Worm (Caenorhabditis elegans) whole organism, young adult: ENCODE data around the gene aak-1.
A peak's percentile ranks its signal among the peaks of the same experiment; 100 is the strongest.

ENCODE experiments used
- B0035.1 ChIP-seq: sonication (generic microtip); optimal IDR thresholded peaks from 2 replicates; lab custom pipeline; 2016; ENCODE audit warnings: missing genetic modification characterization, mild to moderate bottlenecking, missing compliant biosample characterization, missing genotype, missing genetic modification reagents
- C06A6.2 ChIP-seq: fragments of 200-800 bp; sonication (Bioruptor generic); conservative IDR thresholded peaks from 2 replicates; pipeline ENCODE4 v1.3.6; 2022; ENCODE audit warnings: missing genetic modification characterization, missing compliant biosample characterization
- C17E4.6 ChIP-seq: fragments of 200-800 bp; sonication (Bioruptor generic); IDR thresholded peaks from 2 replicates; pipeline ENCODE4 v1.3.6; 2022; ENCODE audit warnings: missing genetic modification reagents, missing genetic modification characterization, missing compliant biosample characterization
- D2030.7 ChIP-seq: fragments of 200-800 bp; sonication (Bioruptor generic); IDR thresholded peaks from 2 replicates; pipeline ENCODE4 v1.3.6; 2022; ENCODE audit warnings: missing genetic modification reagents, missing genetic modification characterization, missing compliant biosample characterization
- F23B12.7 ChIP-seq: sonication (generic microtip); optimal IDR thresholded peaks from 2 replicates; lab custom pipeline; 2017; ENCODE audit warnings: missing genetic modification characterization, mild to moderate bottlenecking, missing compliant biosample characterization, antibody characterized with exemption, moderate library complexity; ENCODE audit not compliant: insufficient read depth
- F33H1.4 ChIP-seq: fragments of 200-800 bp; sonication (Bioruptor generic); IDR thresholded peaks from 2 replicates; pipeline ENCODE4 v1.3.6; 2022; ENCODE audit warnings: missing genetic modification reagents, missing genetic modification characterization, missing compliant biosample characterization
- F49E8.2 ChIP-seq: sonication (generic microtip); optimal IDR thresholded peaks from 3 replicates; lab custom pipeline; 2017; ENCODE audit warnings: missing genetic modification characterization, mild to moderate bottlenecking, missing compliant biosample characterization, antibody characterized with exemption, moderate library complexity; ENCODE audit not compliant: insufficient read depth
- F52B5.7 ChIP-seq: sonication (generic microtip); optimal IDR thresholded peaks from 2 replicates; lab custom pipeline; 2016; ENCODE audit warnings: mild to moderate bottlenecking, missing genetic modification characterization, missing compliant biosample characterization
- K11D2.4 ChIP-seq: fragments of 200-800 bp; sonication (Bioruptor generic); IDR thresholded peaks from 2 replicates; pipeline ENCODE4 v1.3.6; 2022; ENCODE audit warnings: missing genetic modification reagents, missing genetic modification characterization, missing compliant biosample characterization
- T26A5.8 ChIP-seq: sonication (generic microtip); optimal IDR thresholded peaks from 2 replicates; lab custom pipeline; 2016; ENCODE audit warnings: missing genetic modification characterization, missing compliant biosample characterization
- Y53F4B.3 ChIP-seq: fragments of 200-800 bp; sonication (Bioruptor generic); IDR thresholded peaks from 2 replicates; pipeline ENCODE4 v1.3.6; 2022; ENCODE audit warnings: missing genetic modification reagents, missing genetic modification characterization, missing compliant biosample characterization
- Y67H2A.10 ChIP-seq: fragments of 200-800 bp; sonication (Bioruptor generic); conservative IDR thresholded peaks from 2 replicates; pipeline ENCODE4 v1.3.6; 2022; ENCODE audit warnings: missing genetic modification reagents, missing genetic modification characterization, missing compliant biosample characterization
- Y95B8A.8 ChIP-seq: fragments of 200-800 bp; sonication (Bioruptor generic); IDR thresholded peaks from 2 replicates; pipeline ENCODE4 v1.3.6; 2022; ENCODE audit warnings: missing genetic modification reagents, missing genetic modification characterization, missing compliant biosample characterization
- ama-1 ChIP-seq, 3 experiments: fragments of 150-350 bp in 1 of 3; sonication (generic microtip) in 2 of 3; optimal IDR thresholded peaks; 2 replicates each; lab custom pipeline; 2014 to 2018; ENCODE audit warnings: missing biosample characterization in 2 of 3, missing genetic modification characterization in 2 of 3, missing genetic modification reagents in 2 of 3
- aptf-2 ChIP-seq: fragments of 200-800 bp; sonication (Bioruptor generic); conservative IDR thresholded peaks from 2 replicates; pipeline ENCODE4 v1.3.6; 2022; ENCODE audit warnings: missing genetic modification reagents, missing genetic modification characterization, missing compliant biosample characterization
- aptf-3 ChIP-seq: fragments of 200-800 bp; sonication (Bioruptor generic); IDR thresholded peaks from 2 replicates; pipeline ENCODE4 v1.3.6; 2022; ENCODE audit warnings: missing genetic modification characterization, missing compliant biosample characterization
- athp-1 ChIP-seq: sonication (generic microtip); optimal IDR thresholded peaks from 2 replicates; lab custom pipeline; 2017; ENCODE audit warnings: mild to moderate bottlenecking, missing genetic modification characterization, missing compliant biosample characterization
- cebp-1 ChIP-seq, 2 experiments: fragments of 200-800 bp in 1 of 2; sonication (Bioruptor generic) in 1 of 2; sonication (generic microtip) in 1 of 2; IDR thresholded peaks in 1 of 2; optimal IDR thresholded peaks in 1 of 2; 2 replicates each; pipeline versions ENCODE4 v1.3.6 to Lab custom; 2017 to 2022; ENCODE audit warnings: missing compliant biosample characterization in 2 of 2, missing genetic modification characterization in 2 of 2, mild to moderate bottlenecking in 1 of 2, missing genetic modification reagents in 1 of 2, moderate library complexity in 1 of 2
- ceh-100 ChIP-seq: fragments of 200-800 bp; sonication (Bioruptor generic); IDR thresholded peaks from 2 replicates; pipeline ENCODE4 v1.3.6; 2022; ENCODE audit warnings: missing genetic modification reagents, missing genetic modification characterization, missing compliant biosample characterization
- ceh-58 ChIP-seq: fragments of 200-800 bp; sonication (Bioruptor generic); IDR thresholded peaks from 2 replicates; pipeline ENCODE4 v1.3.6; 2022; ENCODE audit warnings: missing genetic modification characterization, missing compliant biosample characterization
- ceh-79 ChIP-seq: sonication (generic microtip); optimal IDR thresholded peaks from 2 replicates; lab custom pipeline; 2017; ENCODE audit warnings: mild to moderate bottlenecking, missing genetic modification characterization, missing compliant biosample characterization
- ceh-91 ChIP-seq: fragments of 200-800 bp; sonication (Bioruptor generic); IDR thresholded peaks from 2 replicates; pipeline ENCODE4 v1.3.6; 2022; ENCODE audit warnings: missing genetic modification reagents, missing genetic modification characterization, missing compliant biosample characterization
- dpl-1 ChIP-seq: fragments of 150-350 bp; optimal IDR thresholded peaks from 2 replicates; lab custom pipeline; 2014; ENCODE audit warnings: missing biosample characterization, missing genetic modification reagents, missing genetic modification characterization
- hmg-1.2 ChIP-seq: fragments of 200-800 bp; sonication (Bioruptor generic); IDR thresholded peaks from 2 replicates; pipeline ENCODE4 v1.3.6; 2022; ENCODE audit warnings: missing genetic modification reagents, missing genetic modification characterization, missing compliant biosample characterization
- lin-35 ChIP-seq, 3 experiments: fragments of 150-350 bp in 2 of 3; sonication (generic microtip) in 1 of 3; optimal IDR thresholded peaks; 2 replicates each; lab custom pipeline; 2014 to 2018; ENCODE audit warnings: missing biosample characterization in 3 of 3, missing genetic modification characterization in 3 of 3, missing genetic modification reagents in 3 of 3
- lin-54 ChIP-seq: fragments of 200-800 bp; sonication (Bioruptor generic); optimal IDR thresholded peaks from 2 replicates; lab custom pipeline; 2018; ENCODE audit warnings: mild to moderate bottlenecking, missing genetic modification characterization, missing compliant biosample characterization
- lsl-1 ChIP-seq: fragments of 200-800 bp; sonication (Bioruptor generic); optimal IDR thresholded peaks from 2 replicates; lab custom pipeline; 2018; ENCODE audit warnings: mild to moderate bottlenecking, missing genetic modification characterization, moderate library complexity, missing compliant biosample characterization
- madf-6 ChIP-seq: fragments of 200-800 bp; sonication (Bioruptor generic); IDR thresholded peaks from 2 replicates; pipeline ENCODE4 v1.3.6; 2022; ENCODE audit warnings: missing genetic modification reagents, missing genetic modification characterization, missing compliant biosample characterization
- madf-8 ChIP-seq: fragments of 200-800 bp; sonication (Bioruptor generic); conservative IDR thresholded peaks from 2 replicates; pipeline ENCODE4 v1.3.6; 2022; ENCODE audit warnings: missing genetic modification reagents, missing genetic modification characterization, missing compliant biosample characterization
- nfya-2 ChIP-seq: fragments of 200-800 bp; sonication (Bioruptor generic); IDR thresholded peaks from 2 replicates; pipeline ENCODE4 v1.3.6; 2022; ENCODE audit warnings: missing genetic modification reagents, missing genetic modification characterization, missing compliant biosample characterization
- nfyb-1 ChIP-seq: fragments of 200-800 bp; sonication (Bioruptor generic); IDR thresholded peaks from 2 replicates; pipeline ENCODE4 v1.3.6; 2022; ENCODE audit warnings: missing genetic modification reagents, missing genetic modification characterization, missing compliant biosample characterization
- sea-2 ChIP-seq: fragments of 200-800 bp; sonication (Bioruptor generic); IDR thresholded peaks from 2 replicates; pipeline ENCODE4 v1.3.6; 2022; ENCODE audit warnings: missing genetic modification characterization, missing compliant biosample characterization
- snpc-1.1 ChIP-seq: sonication (generic microtip); optimal IDR thresholded peaks from 2 replicates; lab custom pipeline; 2017; ENCODE audit warnings: missing genetic modification characterization, mild to moderate bottlenecking, missing compliant biosample characterization, antibody characterized with exemption, moderate library complexity, missing genotype, missing genetic modification reagents; ENCODE audit not compliant: insufficient read depth
- snpc-1.3 ChIP-seq: sonication (generic microtip); optimal IDR thresholded peaks from 2 replicates; lab custom pipeline; 2017; ENCODE audit warnings: missing genetic modification characterization, mild to moderate bottlenecking, missing compliant biosample characterization, antibody characterized with exemption, moderate library complexity, missing genotype, missing genetic modification reagents; ENCODE audit not compliant: insufficient read depth
- tbp1 ChIP-seq: fragments of 200-800 bp; sonication (Bioruptor generic); optimal IDR thresholded peaks from 2 replicates; lab custom pipeline; 2018; ENCODE audit warnings: mild to moderate bottlenecking, missing genetic modification characterization, missing compliant biosample characterization
- xnd-1 ChIP-seq: sonication (generic microtip); optimal IDR thresholded peaks from 2 replicates; lab custom pipeline; 2016; ENCODE audit warnings: missing genotype, missing genetic modification reagents, missing genetic modification characterization, missing compliant biosample characterization
- ztf-18 ChIP-seq: sonication (generic microtip); optimal IDR thresholded peaks from 2 replicates; lab custom pipeline; 2016; ENCODE audit warnings: missing genotype, mild to moderate bottlenecking, missing genetic modification characterization, missing compliant biosample characterization
- ztf-28 ChIP-seq: fragments of 200-800 bp; sonication (Bioruptor generic); IDR thresholded peaks from 2 replicates; pipeline ENCODE4 v1.3.6; 2022; ENCODE audit warnings: missing genetic modification reagents, missing genetic modification characterization, missing compliant biosample characterization

aak-1 gene

ce11 chrIII:8767889-8768361, 7.0 kb upstream of the aak-1 start, which contains the start of gene mtss-1 (continued):
- TF ChIP-seq lin-35 (GFP tag; optimal IDR thresholded peaks at IDR 0.05; lab: Kevin White, UChicago) (peak in 1 of 3 experiments; percentile 15), aptf-2 (no peak), cebp-1 (GFP tag; IDR thresholded peaks at IDR 0.05; lab: Robert Waterston, UW) (no peak), cebp-1 (tag; optimal IDR thresholded peaks at IDR 0.05; lab: Kevin White, UChicago) (peak; percentile 62), C17E4.6 (GFP tag; lab: Robert Waterston, UW) (no peak), F49E8.2 (tag; lab: Kevin White, UChicago) (peak; percentile 9), snpc-1.3 (tag; lab: Kevin White, UChicago) (peak; percentile 84), nfyb-1 (GFP tag; lab: Robert Waterston, UW) (peak; percentile 51; the same call in 1 of the 2 replicates), ceh-79 (tag; lab: Kevin White, UChicago) (no peak), F23B12.7 (tag; lab: Kevin White, UChicago) (peak; percentile 36), B0035.1 (tag; lab: Kevin White, UChicago) (no peak), Y67H2A.10 (GFP tag; lab: Robert Waterston, UW) (no peak), ama-1 (optimal IDR thresholded peaks at IDR 0.05; lab: Kevin White, UChicago) (no peak), ama-1 (GFP tag; optimal IDR thresholded peaks at IDR 0.05; lab: Kevin White, UChicago) (no peak), Y95B8A.8 (GFP tag; lab: Robert Waterston, UW) (no peak), ceh-58 (no peak), lin-54 (GFP tag; lab: Kevin White, UChicago) (peak; percentile 30), C06A6.2 (GFP tag; lab: Robert Waterston, UW) (no peak), F33H1.4 (peak; percentile 56), F52B5.7 (no peak), T26A5.8 (tag; lab: Kevin White, UChicago) (no peak), athp-1 (tag; lab: Kevin White, UChicago) (no peak), ztf-18 (tag; lab: Kevin White, UChicago) (peak; percentile 61)

DNA sequence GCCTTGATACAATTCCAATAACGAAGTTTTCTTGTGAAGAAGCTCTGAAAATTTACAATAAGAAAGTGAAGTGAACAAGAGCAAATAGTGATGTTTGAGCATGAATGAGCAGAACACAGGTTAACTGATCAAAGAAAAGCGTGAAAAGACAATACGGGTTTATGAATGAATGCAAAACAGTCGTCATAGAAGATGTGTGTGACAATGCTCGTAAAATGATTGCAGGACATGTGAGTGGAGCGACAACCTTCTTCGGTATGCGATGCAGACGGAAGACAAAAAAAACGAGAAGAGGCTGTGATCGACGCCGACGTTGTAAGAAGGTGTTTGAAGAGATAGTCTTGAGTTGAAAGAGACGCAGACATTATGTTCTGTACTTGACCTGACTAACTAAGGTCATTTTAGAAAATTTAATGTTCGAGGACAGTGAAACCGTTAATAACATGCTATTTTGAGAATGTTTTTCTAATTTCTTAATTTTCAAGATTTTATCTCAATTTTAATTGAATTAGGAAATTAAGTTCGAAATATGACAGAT, 6.5 kb upstream of the aak-1 start, which contains the start of gene mig-22:
Gene mig-22 (minus strand): TSS at position 51 of the 538 bp plus-strand sequence.
- no peak for TF ChIP-seq sea-2
- peak; percentile 70; the same call in 1 of the 2 replicates for TF ChIP-seq hmg-1.2 (GFP tag; lab: Robert Waterston, UW)

ce11 chrIII:8766467-8766866, 5.6 kb upstream of the aak-1 start:
- no peak for TF ChIP-seq dpl-1 (GFP tag; lab: Kevin White, UChicago)
- no peak for TF ChIP-seq nfya-2 (GFP tag; lab: Robert Waterston, UW)
- no peak for TF ChIP-seq B0035.1 (tag; lab: Kevin White, UChicago)

DNA sequence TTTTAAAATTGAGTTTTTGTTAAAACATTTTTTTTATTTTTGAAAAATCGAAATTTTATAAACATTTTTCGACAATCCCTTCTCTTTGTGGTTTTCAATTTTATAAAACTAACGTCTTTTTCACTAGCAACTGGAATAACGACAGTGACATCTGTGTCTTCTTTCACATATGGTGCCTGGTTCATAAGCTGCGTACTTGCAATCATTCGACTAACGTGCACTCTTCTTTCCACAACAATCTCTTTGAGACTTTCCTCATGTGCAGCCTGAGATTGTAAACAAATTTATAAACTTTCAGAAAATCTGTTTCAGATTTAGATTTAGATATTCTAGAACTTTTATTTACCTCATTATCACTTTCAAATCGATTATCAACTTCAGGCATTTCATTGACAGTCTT, 4.1 kb upstream of the aak-1 start:
- no peak for TF ChIP-seq madf-6
- TF ChIP-seq ceh-100 (GFP tag; lab: Robert Waterston, UW): no peak
- TF ChIP-seq snpc-1.1: no peak
- TF ChIP-seq K11D2.4 (GFP tag; lab: Robert Waterston, UW): no peak
- TF ChIP-seq ztf-28 (GFP tag; lab: Robert Waterston, UW): no peak

ce11 chrIII:8763111-8763510, 2.2 kb upstream of the aak-1 start:
- TF ChIP-seq lin-54 (GFP tag; lab: Kevin White, UChicago) (peak; percentile 51), lin-35 (GFP tag; optimal IDR thresholded peaks at IDR 0.05; lab: Kevin White, UChicago) (no peak), madf-8 (0 out of 2 replicates have a peak, but pooled peaks have one; percentile 31), aptf-3 (no peak), D2030.7 (peak; percentile 23; the same call in 1 of the 2 replicates), ceh-91 (peak; percentile 36; the same call in 1 of the 2 replicates), snpc-1.3 (tag; lab: Kevin White, UChicago) (peak; percentile 51), madf-6 (peak; percentile 80), F49E8.2 (tag; lab: Kevin White, UChicago) (peak; percentile 3), aptf-2 (no peak), xnd-1 (tag; lab: Kevin White, UChicago) (peak; percentile 70), tbp1 (GFP tag; lab: Kevin White, UChicago) (peak; percentile 17), Y53F4B.3 (GFP tag; lab: Robert Waterston, UW) (no peak), lsl-1 (GFP tag; lab: Kevin White, UChicago) (peak; percentile 89), F33H1.4 (peak; percentile 84)
